Worm (Caenorhabditis elegans): ENCODE measurements around the gene ugt-16.

The ugt-16 gene

DNA sequence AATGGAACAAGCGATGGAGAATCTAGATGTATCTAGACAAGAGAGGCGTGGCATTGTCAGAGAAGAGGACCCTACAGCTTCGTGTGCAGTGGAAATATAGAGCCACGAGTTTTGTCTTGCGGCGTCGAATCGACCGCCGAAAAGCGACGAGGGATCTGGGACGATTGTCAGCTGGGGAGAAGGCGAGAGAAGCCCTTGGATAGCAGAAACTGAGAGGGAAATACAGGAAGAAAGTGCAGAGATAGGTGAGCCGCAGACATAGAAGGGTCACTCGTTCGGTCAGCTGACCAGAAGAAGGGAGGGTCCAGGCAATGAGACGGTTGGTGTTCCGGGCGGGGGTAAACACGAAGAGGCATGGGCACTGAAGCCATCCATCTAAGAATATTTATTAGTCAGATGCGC, 10.3 kb upstream of the ugt-16 start (continued):
- TF ChIP-seq C08G9.2 (tag; optimal IDR thresholded peaks at IDR 0.05) (peak; percentile 53), zip-5 (tag; optimal IDR thresholded peaks at IDR 0.05) (no peak)

DNA sequence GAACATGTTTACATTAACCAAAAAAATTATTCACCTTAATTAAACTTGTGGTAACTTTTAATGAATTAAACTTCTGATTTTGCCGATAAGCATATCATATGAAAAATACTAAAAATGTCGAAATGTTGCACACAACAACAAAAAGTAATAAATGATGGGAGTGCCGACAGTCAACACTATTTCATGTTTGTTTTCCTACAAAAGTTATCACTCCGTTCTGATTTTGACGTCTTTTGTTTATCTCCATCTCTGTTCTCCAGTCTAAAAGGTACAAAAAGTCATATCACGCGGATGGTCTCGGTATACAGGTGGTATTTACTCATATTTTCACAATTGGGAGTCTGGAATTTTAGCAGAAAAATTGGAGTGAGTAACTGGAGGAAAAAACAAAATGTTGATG, 9.4 kb upstream of the ugt-16 start:
- TF ChIP-seq unc-86 (tag; optimal IDR thresholded peaks at IDR 0.05) (no peak), gmeb-2 (tag; optimal IDR thresholded peaks at IDR 0.05) (no peak), ets-4 (tag; optimal IDR thresholded peaks at IDR 0.05) (no peak)

DNA sequence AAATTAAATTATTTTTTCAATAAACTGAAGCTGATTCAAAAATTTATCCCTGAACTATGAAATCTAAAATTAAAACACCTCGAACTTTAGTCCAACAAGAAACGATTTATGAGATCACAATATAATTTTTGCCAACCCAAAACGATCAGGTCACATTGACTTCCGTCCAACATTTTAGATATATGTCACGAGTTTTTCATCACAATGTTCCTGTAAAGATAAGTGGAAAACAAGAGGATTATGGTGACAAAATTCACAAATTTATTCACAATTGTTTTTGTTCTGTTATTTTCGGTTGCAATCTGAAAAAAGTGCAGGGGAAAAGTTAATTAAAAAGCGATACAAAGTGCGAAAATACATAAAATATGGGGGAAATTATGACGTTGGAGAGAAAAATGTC, 8.2 kb upstream of the ugt-16 start:
- no peak for TF ChIP-seq ceh-45 (GFP tag; IDR thresholded peaks at IDR 0.05)
- no peak for TF ChIP-seq ceh-22 (tag; optimal IDR thresholded peaks at IDR 0.05)
- TF ChIP-seq pha-4 (tag; optimal IDR thresholded peaks at IDR 0.05): no peak
- no peak for TF ChIP-seq ceh-6 (GFP tag; optimal IDR thresholded peaks at IDR 0.05)
- no peak for TF ChIP-seq K02D7.2 (tag; optimal IDR thresholded peaks at IDR 0.05)
- TF ChIP-seq pros-1 (tag; optimal IDR thresholded peaks at IDR 0.05): no peak
- no peak for TF ChIP-seq ztf-16 (tag; optimal IDR thresholded peaks at IDR 0.05)
- no peak for TF ChIP-seq dmd-4 (tag; optimal IDR thresholded peaks at IDR 0.05; ENCODE audit: borderline replicate concordance)
- no peak for TF ChIP-seq hlh-13 (GFP tag; optimal IDR thresholded peaks at IDR 0.05)
- no peak for TF ChIP-seq ceh-34 (tag; optimal IDR thresholded peaks at IDR 0.05)
- TF ChIP-seq hlh-15 (tag; optimal IDR thresholded peaks at IDR 0.05): no peak
- TF ChIP-seq madf-2 (tag; optimal IDR thresholded peaks at IDR 0.05): no peak
- TF ChIP-seq ceh-30 (tag; optimal IDR thresholded peaks at IDR 0.05): no peak
- TF ChIP-seq T23F11.4 (GFP tag; optimal IDR thresholded peaks at IDR 0.05): no peak
- no peak for TF ChIP-seq ceh-31 (tag; optimal IDR thresholded peaks at IDR 0.05)
- TF ChIP-seq ceh-14 (tag; optimal IDR thresholded peaks at IDR 0.05): no peak
- no peak for TF ChIP-seq ceh-18 (tag; optimal IDR thresholded peaks at IDR 0.05)
- TF ChIP-seq tbx-2 (tag; optimal IDR thresholded peaks at IDR 0.05): no peak
- TF ChIP-seq ahr-1 (tag; optimal IDR thresholded peaks at IDR 0.05): no peak

DNA sequence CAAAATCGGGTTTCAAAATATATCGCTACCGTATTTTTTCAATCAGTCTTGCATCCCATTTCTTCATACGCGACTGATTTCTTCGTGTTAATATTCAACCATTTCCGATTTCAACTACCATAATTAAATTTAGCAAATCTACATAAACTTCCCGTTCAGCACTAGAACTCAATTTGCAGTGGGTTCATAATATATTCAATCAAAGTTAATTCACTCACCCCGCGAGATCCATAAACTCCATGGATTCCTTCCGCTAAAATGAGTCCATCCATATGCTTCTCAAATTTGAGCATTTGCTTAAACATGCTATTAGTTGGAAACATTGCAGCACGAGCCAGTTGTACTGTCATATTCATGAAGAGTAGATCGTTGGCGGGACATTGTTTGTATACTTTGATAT, 6.3 kb upstream of the ugt-16 start:
- TF ChIP-seq unc-42 (tag; optimal IDR thresholded peaks at IDR 0.05) (peak; percentile 65), ceh-19 (GFP tag; optimal IDR thresholded peaks at IDR 0.05) (no peak)

DNA sequence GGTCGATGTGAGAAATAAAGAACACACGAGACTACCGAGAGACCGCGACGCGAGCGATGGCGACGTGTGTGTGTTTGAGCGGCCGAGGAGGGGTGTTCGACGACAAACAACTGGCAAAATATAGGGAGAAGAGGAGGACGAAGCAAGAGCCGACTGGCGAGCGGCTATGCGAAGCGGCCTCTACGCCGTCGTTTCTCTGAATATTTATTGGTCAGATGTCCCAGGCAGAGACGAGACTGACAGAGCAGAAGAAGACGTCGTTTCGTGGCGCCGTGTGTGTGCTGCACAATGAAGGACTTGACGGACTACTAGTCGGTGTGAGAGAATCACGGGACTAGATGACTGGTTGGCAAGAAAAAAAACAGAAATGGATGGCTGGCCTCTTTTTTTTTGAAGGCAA, 5.7 kb upstream of the ugt-16 start:
- TF ChIP-seq syd-9 (tag; optimal IDR thresholded peaks at IDR 0.05) (peak; percentile 20), hlh-6 (tag; optimal IDR thresholded peaks at IDR 0.05) (peak; percentile 41), tbx-2 (tag; optimal IDR thresholded peaks at IDR 0.05) (peak; percentile 20), ceh-2 (tag; optimal IDR thresholded peaks at IDR 0.05) (peak; percentile 13), odd-2 (tag; optimal IDR thresholded peaks at IDR 0.05) (no peak), ceh-24 (tag; optimal IDR thresholded peaks at IDR 0.05) (no peak), ceh-14 (tag; optimal IDR thresholded peaks at IDR 0.05) (peak; percentile 4)

DNA sequence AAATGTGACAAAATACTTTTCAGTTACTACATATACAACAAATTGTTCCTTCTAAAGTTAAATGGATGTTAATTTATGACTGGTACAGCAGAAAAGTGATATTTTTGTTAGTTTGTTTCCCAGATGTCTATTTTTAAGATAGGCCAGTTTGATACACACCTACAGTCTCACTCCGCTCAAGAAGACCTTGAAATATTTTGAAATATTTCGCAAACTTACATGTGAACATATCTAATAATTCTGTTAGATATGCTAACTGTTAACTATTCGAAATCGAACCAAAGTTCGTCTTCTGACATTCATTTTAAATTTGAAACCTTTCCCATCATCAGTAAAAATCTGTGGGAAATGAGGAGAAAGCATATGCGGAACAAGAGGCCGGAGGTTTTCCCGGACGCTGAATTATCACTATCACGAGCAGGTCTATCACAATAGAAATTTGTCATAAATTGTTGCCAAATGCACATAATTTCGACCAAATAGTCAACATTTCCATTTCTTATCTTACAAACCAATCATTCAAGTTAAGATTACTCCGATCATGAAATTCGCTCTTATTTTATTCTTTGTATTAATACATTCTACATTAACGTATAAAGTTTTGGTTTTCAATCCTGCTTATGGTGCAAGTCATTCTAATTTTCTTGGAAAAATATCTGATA, 4.9 kb upstream of the ugt-16 start, which contains the start of the genes ZC443.4 and ugt-18:
ZC443.4 (minus strand) TSS at position 95 of the 662 bp plus-strand sequence.
ugt-18 (plus strand) TSS at position 469 of the 662 bp plus-strand sequence.
- TF ChIP-seq ceh-19 (GFP tag; optimal IDR thresholded peaks at IDR 0.05): no peak
- TF ChIP-seq che-1 (tag; optimal IDR thresholded peaks at IDR 0.05): no peak
- TF ChIP-seq syd-9 (tag; optimal IDR thresholded peaks at IDR 0.05): no peak
- no peak for TF ChIP-seq sdc-2 (tag; optimal IDR thresholded peaks at IDR 0.05)
- no peak for TF ChIP-seq fax-1 (tag; optimal IDR thresholded peaks at IDR 0.05)
- TF ChIP-seq hlh-15 (tag; optimal IDR thresholded peaks at IDR 0.05): no peak
- no peak for TF ChIP-seq ref-2 (tag; optimal IDR thresholded peaks at IDR 0.05)

All from whole organism, late embryonic.